Fruit fly (Drosophila melanogaster) whole organism, embryonic: Measurements from ENCODE around the gene CG32195.
A peak's percentile ranks its signal among the peaks of the same experiment; 100 is the strongest.

Experiments
- ATbp ChIP-seq: fragments of 200-800 bp; sonication (Bioruptor generic); optimal IDR thresholded peaks from 2 replicates; lab custom pipeline; 2017; ENCODE audit warnings: missing biosample characterization, mild to moderate bottlenecking, missing genetic modification characterization, missing genetic modification reagents
- Atf-2 ChIP-seq: fragments of 200-800 bp; sonication (Bioruptor generic); optimal IDR thresholded peaks from 2 replicates; lab custom pipeline; 2016; ENCODE audit warnings: missing biosample characterization, missing genetic modification characterization
- CG10147 ChIP-seq: fragments of 200-800 bp; sonication (Bioruptor generic); optimal IDR thresholded peaks from 2 replicates; lab custom pipeline; 2019; ENCODE audit warnings: missing biosample characterization, mild to moderate bottlenecking, missing genetic modification characterization, moderate library complexity
- CG10274 ChIP-seq: fragments of 200-800 bp; sonication (Bioruptor generic); optimal IDR thresholded peaks from 3 replicates; lab custom pipeline; 2017; ENCODE audit warnings: missing biosample characterization, mild to moderate bottlenecking, missing genetic modification characterization
- CG10431 ChIP-seq: fragments of 200-800 bp; sonication (Bioruptor generic); optimal IDR thresholded peaks from 3 replicates; lab custom pipeline; 2018; ENCODE audit warnings: missing biosample characterization, mild to moderate bottlenecking, missing genetic modification characterization
- CG14667 ChIP-seq: fragments of 200-800 bp; sonication (Bioruptor generic); IDR thresholded peaks from 2 replicates; pipeline ENCODE4 v1.3.6; 2022; ENCODE audit warnings: missing biosample characterization, missing genetic modification characterization
- CG14965 ChIP-seq: fragments of 200-800 bp; sonication (Bioruptor generic); optimal IDR thresholded peaks from 2 replicates; lab custom pipeline; 2016; ENCODE audit warnings: missing biosample characterization, missing genetic modification characterization, borderline replicate concordance
- CG15696 ChIP-seq: fragments of 200-800 bp; sonication (Bioruptor generic); optimal IDR thresholded peaks from 2 replicates; lab custom pipeline; 2019; ENCODE audit warnings: missing biosample characterization, mild to moderate bottlenecking, missing genetic modification characterization, moderate library complexity
- CG17385 ChIP-seq: fragments of 200-800 bp; sonication (Bioruptor generic); optimal IDR thresholded peaks from 3 replicates; lab custom pipeline; 2018; ENCODE audit warnings: missing biosample characterization, mild to moderate bottlenecking, missing genetic modification characterization
- CG32772 ChIP-seq: fragments of 200-800 bp; sonication (Bioruptor generic); IDR thresholded peaks from 2 replicates; pipeline ENCODE4 v1.3.6; 2022; ENCODE audit warnings: missing biosample characterization, missing genetic modification characterization
- CG3407 ChIP-seq: fragments of 200-800 bp; sonication (Bioruptor generic); optimal IDR thresholded peaks from 2 replicates; lab custom pipeline; 2018; ENCODE audit warnings: missing biosample characterization, mild to moderate bottlenecking, missing genetic modification characterization
- CG4328 ChIP-seq: fragments of 200-800 bp; sonication (Bioruptor generic); optimal IDR thresholded peaks from 3 replicates; lab custom pipeline; 2017; ENCODE audit warnings: missing biosample characterization, missing genetic modification reagents, missing genetic modification characterization
- CG6175 ChIP-seq: fragments of 200-800 bp; sonication (Bioruptor generic); IDR thresholded peaks from 3 replicates; pipeline ENCODE4 v1.3.6; 2022; ENCODE audit warnings: missing biosample characterization, missing genetic modification characterization
- CG7556 ChIP-seq: fragments of 200-800 bp; sonication (Bioruptor generic); optimal IDR thresholded peaks from 2 replicates; lab custom pipeline; 2017; ENCODE audit warnings: missing biosample characterization, mild to moderate bottlenecking, missing genetic modification characterization
- CG8388 ChIP-seq: fragments of 200-800 bp; sonication (Bioruptor generic); optimal IDR thresholded peaks from 2 replicates; lab custom pipeline; 2019; ENCODE audit warnings: missing biosample characterization, mild to moderate bottlenecking, missing genetic modification characterization, moderate library complexity
- Camta ChIP-seq: fragments of 200-800 bp; sonication (Bioruptor generic); optimal IDR thresholded peaks from 2 replicates; lab custom pipeline; 2016; ENCODE audit warnings: missing biosample characterization, missing genetic modification characterization
- Deaf1 ChIP-seq: fragments of 200-800 bp; optimal IDR thresholded peaks from 3 replicates; lab custom pipeline; 2019; ENCODE audit warnings: missing biosample characterization, mild to moderate bottlenecking, missing genetic modification characterization, moderate library complexity
- Hr39 ChIP-seq: fragments of >200 bp; optimal IDR thresholded peaks from 2 replicates; lab custom pipeline; 2017
- Mrtf ChIP-seq: fragments of 200-800 bp; sonication (Bioruptor generic); IDR thresholded peaks from 3 replicates; pipeline ENCODE4 v1.3.6; 2022; ENCODE audit warnings: missing biosample characterization, missing genetic modification characterization
- Nf-YB ChIP-seq: fragments of 200-800 bp; sonication (Bioruptor generic); optimal IDR thresholded peaks from 3 replicates; lab custom pipeline; 2019; ENCODE audit warnings: missing biosample characterization, mild to moderate bottlenecking, missing genetic modification characterization, moderate library complexity
- NfI ChIP-seq: fragments of 200-800 bp; sonication (Bioruptor generic); optimal IDR thresholded peaks from 3 replicates; lab custom pipeline; 2018; ENCODE audit warnings: missing biosample characterization, mild to moderate bottlenecking, missing genetic modification characterization, moderate library complexity
- Optix ChIP-seq: fragments of 200-800 bp; sonication (Bioruptor generic); IDR thresholded peaks from 3 replicates; pipeline ENCODE4 v1.3.6; 2022; ENCODE audit warnings: missing biosample characterization, missing genetic modification characterization
- Pdp1 ChIP-seq, 2 experiments: fragments of 200-800 bp; sonication (Bioruptor generic); optimal IDR thresholded peaks; 3 replicates each; lab custom pipeline; 2016; ENCODE audit warnings: missing biosample characterization in 2 of 2, missing genetic modification characterization in 2 of 2, mild to moderate bottlenecking in 1 of 2, moderate library complexity in 1 of 2
- Ptx1 ChIP-seq: fragments of 200-800 bp; sonication (Bioruptor generic); IDR thresholded peaks from 2 replicates; pipeline ENCODE4 v1.3.6; 2022; ENCODE audit warnings: missing biosample characterization, missing genetic modification characterization
- Ravus ChIP-seq: fragments of 200-800 bp; sonication (Bioruptor generic); IDR thresholded peaks from 2 replicates; pipeline ENCODE4 v1.3.6; 2022; ENCODE audit warnings: missing biosample characterization, missing genetic modification characterization
- Taf1 ChIP-seq: fragments of 200-800 bp; sonication (Bioruptor generic); IDR thresholded peaks from 2 replicates; pipeline ENCODE4 v1.3.6; 2022; ENCODE audit warnings: missing biosample characterization, missing genetic modification characterization
- Trl ChIP-seq, 3 experiments: fragments of >200 bp in 2 of 3; fragments of 200-800 bp in 1 of 3; sonication (Bioruptor generic) in 1 of 3; optimal IDR thresholded peaks; 2 replicates in 1 of 3; 3 replicates in 2 of 3; lab custom pipeline; 2016 to 2017; ENCODE audit warnings: missing biosample characterization in 1 of 3, missing genetic modification characterization in 1 of 3
- aop ChIP-seq: fragments of 200-800 bp; sonication (Bioruptor generic); IDR thresholded peaks from 2 replicates; pipeline ENCODE4 v1.3.6; 2022; ENCODE audit warnings: missing biosample characterization, missing genetic modification characterization
- cg ChIP-seq: fragments of 200-800 bp; sonication (Bioruptor generic); optimal IDR thresholded peaks from 3 replicates; lab custom pipeline; 2019; ENCODE audit warnings: missing biosample characterization, mild to moderate bottlenecking, missing genetic modification characterization, moderate library complexity
- dm ChIP-seq: fragments of 200-800 bp; sonication (Bioruptor generic); optimal IDR thresholded peaks from 3 replicates; lab custom pipeline; 2016; ENCODE audit warnings: missing biosample characterization, missing genetic modification characterization
- exex ChIP-seq: fragments of 200-800 bp; sonication (Bioruptor generic); optimal IDR thresholded peaks from 4 replicates; lab custom pipeline; 2018; ENCODE audit warnings: missing biosample characterization, mild to moderate bottlenecking, missing genetic modification characterization, moderate library complexity
- eyg ChIP-seq: fragments of 200-800 bp; sonication (Bioruptor generic); optimal IDR thresholded peaks from 3 replicates; lab custom pipeline; 2016; ENCODE audit warnings: missing biosample characterization, missing genetic modification characterization
- fd96Cb ChIP-seq: fragments of 200-800 bp; sonication (Bioruptor generic); optimal IDR thresholded peaks from 2 replicates; lab custom pipeline; 2018; ENCODE audit warnings: missing biosample characterization, mild to moderate bottlenecking, missing genetic modification characterization, moderate library complexity
- h ChIP-seq: fragments of >200 bp; optimal IDR thresholded peaks from 2 replicates; lab custom pipeline; 2017
- kni ChIP-seq: fragments of 200-800 bp; sonication (Bioruptor generic); optimal IDR thresholded peaks from 3 replicates; lab custom pipeline; 2017; ENCODE audit warnings: mild to moderate bottlenecking, missing biosample characterization, missing genetic modification reagents, missing genetic modification characterization
- maf-S ChIP-seq: fragments of 200-800 bp; sonication (Bioruptor generic); optimal IDR thresholded peaks from 2 replicates; lab custom pipeline; 2016; ENCODE audit warnings: missing biosample characterization, missing genetic modification characterization
- odd ChIP-seq: fragments of 200-800 bp; sonication (Bioruptor generic); optimal IDR thresholded peaks from 2 replicates; lab custom pipeline; 2017; ENCODE audit warnings: missing biosample characterization, mild to moderate bottlenecking, missing genetic modification characterization
- otp ChIP-seq: fragments of 200-800 bp; sonication (Bioruptor generic); IDR thresholded peaks from 3 replicates; pipeline ENCODE4, ENCODE4 v1.3.6; 2022; ENCODE audit warnings: missing biosample characterization, missing genetic modification characterization
- p53 ChIP-seq: fragments of 200-800 bp; sonication (Bioruptor generic); optimal IDR thresholded peaks from 2 replicates; lab custom pipeline; 2016; ENCODE audit warnings: missing biosample characterization, missing genetic modification characterization
- peb ChIP-seq: fragments of 200-800 bp; sonication (Bioruptor generic); IDR thresholded peaks from 2 replicates; pipeline ENCODE4 v1.3.6; 2022; ENCODE audit warnings: missing biosample characterization, missing genetic modification characterization
- pros ChIP-seq: fragments of 200-800 bp; sonication (Bioruptor generic); optimal IDR thresholded peaks from 3 replicates; lab custom pipeline; 2019; ENCODE audit warnings: missing biosample characterization, mild to moderate bottlenecking, missing genetic modification characterization, moderate library complexity
- row ChIP-seq: fragments of 200-800 bp; sonication (Bioruptor generic); IDR thresholded peaks from 3 replicates; pipeline ENCODE4 v1.3.6; 2022; ENCODE audit warnings: missing biosample characterization, missing genetic modification characterization
- sens ChIP-seq: fragments of 200-800 bp; sonication (Bioruptor generic); peaks from one replicate; lab custom pipeline; 2016; ENCODE audit warnings: missing biosample characterization, missing genetic modification characterization
- sens-2 ChIP-seq: fragments of 200-800 bp; sonication (Bioruptor generic); IDR thresholded peaks from 2 replicates; pipeline ENCODE4 v1.3.6; 2022; ENCODE audit warnings: missing biosample characterization, missing genetic modification characterization
- tgo ChIP-seq: fragments of 200-800 bp; sonication (Bioruptor generic); IDR thresholded peaks from 3 replicates; pipeline ENCODE4 v1.3.6; 2022; ENCODE audit warnings: missing biosample characterization, missing genetic modification characterization
- tll ChIP-seq, 2 experiments: fragments of 200-800 bp in 1 of 2; fragments of >200 bp in 1 of 2; sonication (Bioruptor generic) in 1 of 2; optimal IDR thresholded peaks; 2 replicates each; lab custom pipeline; 2017 to 2019; ENCODE audit warnings: missing biosample characterization in 2 of 2, missing genetic modification characterization in 2 of 2, mild to moderate bottlenecking in 1 of 2, moderate library complexity in 1 of 2
- trem ChIP-seq: fragments of 200-800 bp; optimal IDR thresholded peaks from 3 replicates; lab custom pipeline; 2019; ENCODE audit warnings: missing biosample characterization, mild to moderate bottlenecking, missing genetic modification characterization, moderate library complexity
- zf30C ChIP-seq: fragments of 200-800 bp; sonication (Bioruptor generic); optimal IDR thresholded peaks from 3 replicates; lab custom pipeline; 2018; ENCODE audit warnings: missing biosample characterization, mild to moderate bottlenecking, missing genetic modification characterization

CG32195 gene

DNA sequence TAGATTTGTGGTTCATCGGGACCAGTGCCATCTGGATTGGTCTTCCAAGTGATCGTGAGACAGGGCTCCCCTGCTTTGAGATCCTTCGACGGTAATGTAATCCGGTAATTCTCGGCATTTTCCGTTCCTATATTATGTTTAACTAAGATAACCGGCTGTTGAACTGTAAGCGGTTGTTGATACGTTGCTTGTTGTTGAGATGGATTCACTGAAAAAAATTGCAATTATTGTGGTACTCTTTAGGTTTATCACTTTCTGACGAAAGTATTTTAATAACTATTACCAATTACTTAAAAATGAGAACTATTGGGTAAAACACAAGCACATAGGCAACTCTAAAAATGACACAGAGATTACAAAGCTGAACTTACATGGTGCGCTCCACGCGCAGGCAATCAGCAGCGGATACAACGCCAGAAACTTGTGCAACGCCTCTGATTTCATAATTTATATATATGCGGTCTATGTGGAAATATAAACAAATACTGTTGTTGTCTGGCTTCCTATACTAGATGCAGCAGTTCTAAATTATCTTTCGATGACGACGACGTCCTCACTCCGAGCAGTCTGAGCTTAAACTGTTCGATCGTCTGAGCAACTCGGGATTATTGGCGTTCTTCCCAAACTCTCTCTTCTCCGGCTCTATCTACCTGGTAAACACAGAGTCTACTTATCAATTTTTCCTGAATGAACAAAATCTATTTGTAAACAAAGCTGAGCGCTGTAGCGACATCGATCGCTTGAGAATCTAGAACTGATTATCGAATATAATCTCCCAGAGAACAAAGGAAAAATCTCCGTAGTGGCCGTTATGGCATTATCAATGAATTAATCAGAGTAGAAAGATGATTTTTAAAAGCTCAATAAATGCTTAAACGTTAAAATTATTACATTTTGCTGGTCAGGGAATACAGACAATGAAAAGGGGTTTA lies 25.7 kb upstream of the CG32195 start, which contains the start of gene CG34253:
Gene CG34253 (minus strand): TSS at position 567 of the 932 bp plus-strand sequence.
- TF ChIP-seq CG10431 (GFP tag; lab: Kevin White, UChicago) (peak; percentile 91), Hr39 (no peak), Pdp1 (GFP tag; optimal IDR thresholded peaks at IDR 0.05; lab: Kevin White, UChicago) (peak in 1 of 2 experiments; percentile 36)

- TF ChIP-seq Ravus (GFP tag; lab: Robert Waterston, UW) (no peak), zf30C (GFP tag; lab: Kevin White, UChicago) (peak; percentile 33), peb (no peak), tll (GFP tag; optimal IDR thresholded peaks at IDR 0.05; lab: Kevin White, UChicago) (no peak), odd (no peak), CG17385 (GFP tag; lab: Kevin White, UChicago) (no peak), dm (GFP tag; lab: Kevin White, UChicago) (peak; percentile 6), ATbp (GFP tag; lab: Kevin White, UChicago) (no peak), CG4328 (GFP tag; lab: Kevin White, UChicago) (no peak), CG14667 (GFP tag; lab: Robert Waterston, UW) (no peak), h (lab: Kevin White, UChicago) (no peak), pros (GFP tag; lab: Kevin White, UChicago) (no peak), CG6175 (GFP tag; lab: Robert Waterston, UW) (no peak), Atf-2 (GFP tag; lab: Kevin White, UChicago) (no peak), p53 (no peak), exex (tag; lab: Kevin White, UChicago) (no peak), Camta (GFP tag; lab: Kevin White, UChicago) (no peak), Mrtf (GFP tag; lab: Robert Waterston, UW) (no peak), otp (GFP tag; lab: Robert Waterston, UW) (no peak), aop (GFP tag; lab: Robert Waterston, UW) (no peak), Optix (GFP tag; lab: Robert Waterston, UW) (no peak), Deaf1 (tag; lab: Kevin White, UChicago) (no peak), CG14965 (no peak), Ptx1 (GFP tag; lab: Robert Waterston, UW) (no peak), CG32772 (GFP tag; lab: Robert Waterston, UW) (no peak), Taf1 (GFP tag; lab: Robert Waterston, UW) (no peak), CG7556 (GFP tag; lab: Kevin White, UChicago) (no peak), CG3407 (GFP tag; lab: Kevin White, UChicago) (no peak), CG10147 (GFP tag; lab: Kevin White, UChicago) (no peak), tgo (GFP tag; lab: Robert Waterston, UW) (no peak), fd96Cb (no peak), Trl (optimal IDR thresholded peaks at IDR 0.05; lab: Kevin White, UChicago) (no peak), Trl (GFP tag; optimal IDR thresholded peaks at IDR 0.05; lab: Kevin White, UChicago) (no peak), eyg (GFP tag; lab: Kevin White, UChicago) (no peak), cg (GFP tag; lab: Kevin White, UChicago) (no peak), kni (GFP tag; lab: Kevin White, UChicago) (no peak), CG15696 (tag; lab: Kevin White, UChicago) (peak; percentile 12), CG10274 (GFP tag; lab: Kevin White, UChicago) (no peak), CG8388 (no peak), Nf-YB (GFP tag; lab: Kevin White, UChicago) (no peak), trem (tag; lab: Kevin White, UChicago) (peak; percentile 29), maf-S (no peak), sens-2 (no peak), NfI (GFP tag; lab: Kevin White, UChicago) (peak; percentile 19), row (GFP tag; lab: Robert Waterston, UW) (no peak), sens (peak; percentile 72)
Observed at dm6 chr3L:18088027-18088426, 24.7 kb upstream of the CG32195 start.
